Fruit fly (Drosophila melanogaster): ENCODE results near the gene CG9799.

DNA sequence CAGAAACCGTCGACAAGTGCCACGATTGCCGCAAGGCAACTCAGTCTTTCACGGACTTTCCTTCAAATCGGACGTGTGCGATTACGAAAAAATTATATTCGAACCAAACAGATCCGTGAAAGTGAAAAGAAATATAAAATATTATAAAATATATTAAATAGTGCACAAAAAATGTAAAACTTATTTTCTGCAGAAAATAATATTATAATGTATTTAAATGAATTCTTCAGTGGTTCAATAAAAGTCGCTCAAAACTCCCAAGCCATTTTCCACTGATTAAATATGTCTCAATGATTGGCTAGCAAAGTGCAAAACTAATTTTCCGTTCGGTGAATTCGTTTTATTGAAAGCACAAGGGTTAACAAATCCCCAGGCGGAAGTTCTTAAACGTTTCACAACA is 50.5 kb downstream of the CG9799 start, which contains the start of gene PK2-R1:
- TF ChIP-seq CG3032 (tag; optimal IDR thresholded peaks at IDR 0.05) (no peak), Eip78C (GFP tag) (no peak)
